Worm (Caenorhabditis elegans) whole organism, L4 larva: ENCODE results near the gene cka-2.

Source experiments
- aha-1 ChIP-seq: fragments of 150-350 bp; peaks from one replicate; lab custom pipeline; 2014; ENCODE audit warnings: missing biosample characterization, missing genetic modification characterization
- dpl-1 ChIP-seq: fragments of 150-350 bp; optimal IDR thresholded peaks from 2 replicates; lab custom pipeline; 2014; ENCODE audit warnings: missing biosample characterization, missing genetic modification reagents, missing genetic modification characterization

ce11 chrX:4314939-4315338, 29.0 kb downstream of the cka-2 start:
- TF ChIP-seq aha-1, result no peak
- TF ChIP-seq dpl-1 (GFP tag; lab: Kevin White, UChicago), result no peak
